Worm (Caenorhabditis elegans): Measurements from ENCODE around the gene ttm-1.

ttm-1 gene

DNA sequence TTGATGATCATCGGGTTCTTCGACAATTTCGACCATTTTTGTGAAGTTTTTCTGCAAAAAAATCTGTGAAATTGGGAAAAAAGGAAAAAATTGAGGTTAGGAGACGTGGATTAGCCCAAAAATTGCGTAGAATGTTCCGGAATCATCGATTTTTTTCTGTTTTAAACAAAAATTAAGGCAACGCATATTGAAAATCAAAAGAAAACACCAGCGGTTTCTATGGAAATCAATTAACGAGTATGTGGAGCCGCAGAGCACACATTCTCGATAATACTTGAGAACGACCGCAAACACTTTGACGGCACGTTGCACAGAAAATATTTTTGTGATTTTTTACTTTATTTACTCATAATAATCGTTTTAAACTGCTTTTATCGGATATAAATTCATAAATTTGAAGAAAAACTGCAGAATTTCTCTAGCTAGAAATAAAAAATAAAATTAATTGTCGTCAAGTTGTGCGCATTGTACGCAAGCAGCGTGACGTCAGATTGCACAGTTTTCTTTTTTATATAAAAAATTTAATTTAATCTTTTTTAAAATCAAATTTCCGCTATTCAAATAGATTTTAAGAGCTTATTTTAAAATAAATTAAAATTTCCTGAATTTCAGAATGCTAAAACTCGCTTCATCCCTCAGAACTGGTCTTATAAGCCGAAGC, 40.7 kb downstream of the ttm-1 start, which contains the start of the genes npp-25 and mrps-10 (continued):
- TF ChIP-seq B0035.1 (tag; optimal IDR thresholded peaks at IDR 0.05) (no peak), nfyb-1 (GFP tag; IDR thresholded peaks at IDR 0.05) (no peak), ztf-18 (tag; optimal IDR thresholded peaks at IDR 0.05) (peak; percentile 43), lsl-1 (GFP tag; optimal IDR thresholded peaks at IDR 0.05) (peak; percentile 8)

DNA sequence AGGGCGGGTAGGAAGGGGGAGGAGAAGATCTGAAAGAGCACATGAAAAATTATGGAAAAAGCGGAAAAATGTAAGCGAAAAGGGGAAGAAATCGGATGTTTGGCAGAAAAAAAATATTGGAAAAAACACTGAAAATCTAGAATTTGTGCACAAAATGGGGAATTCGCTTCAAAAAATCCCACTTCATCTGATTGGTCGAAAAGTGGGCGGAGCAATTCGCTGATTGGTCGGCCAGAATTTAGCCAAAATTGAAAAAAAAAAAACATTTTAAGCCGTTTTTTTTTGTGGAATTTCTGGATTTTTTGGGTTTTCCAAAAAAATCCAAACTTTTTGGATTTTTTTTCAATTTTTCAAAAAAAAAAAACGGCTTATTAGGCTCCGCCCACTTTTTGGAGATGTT, 46.0 kb downstream of the ttm-1 start:
- TF ChIP-seq hrde-1 (tag; optimal IDR thresholded peaks at IDR 0.05; ENCODE audit: borderline replicate concordance) = no peak
- TF ChIP-seq mel-28 (tag; optimal IDR thresholded peaks at IDR 0.05; ENCODE audit: borderline replicate concordance) = no peak
- TF ChIP-seq dox-1 (GFP tag; IDR thresholded peaks at IDR 0.05) = no peak
- TF ChIP-seq attf-6 (GFP tag; IDR thresholded peaks at IDR 0.05) = no peak

DNA sequence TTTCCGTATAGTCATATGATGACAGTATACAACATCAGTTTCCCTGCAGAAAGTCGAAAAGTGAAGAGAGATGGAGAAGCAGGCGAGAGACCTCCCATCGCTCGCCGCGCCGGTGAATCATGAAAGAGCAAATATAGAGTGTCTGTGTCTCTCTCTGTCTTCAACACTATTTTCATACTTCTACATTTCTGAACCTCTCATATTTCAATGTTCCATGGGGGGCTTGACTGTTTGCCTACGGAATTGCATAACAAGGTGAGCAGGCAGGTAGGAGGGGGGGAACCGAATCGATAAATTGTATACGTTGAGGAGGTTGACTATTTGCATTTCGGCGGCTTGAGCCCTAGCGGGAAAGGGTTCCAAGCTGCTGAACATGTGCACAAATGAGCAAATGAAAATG, 46.9 kb downstream of the ttm-1 start:
- TF ChIP-seq dox-1 (GFP tag; IDR thresholded peaks at IDR 0.05) (peak; percentile 48; the same call in 1 of the 2 replicates), athp-1 (tag; optimal IDR thresholded peaks at IDR 0.05) (no peak), snpc-1.1 (tag; optimal IDR thresholded peaks at IDR 0.05; ENCODE audit: insufficient read depth) (no peak), ztf-25 (GFP tag; IDR thresholded peaks at IDR 0.05) (0 out of 2 replicates have a peak, but pooled peaks have one; percentile 26), ztf-28 (GFP tag; IDR thresholded peaks at IDR 0.05) (no peak), ztf-3 (GFP tag; optimal IDR thresholded peaks at IDR 0.05) (no peak), him-1 (tag; optimal IDR thresholded peaks at IDR 0.05) (no peak), ccch-3 (GFP tag; optimal IDR thresholded peaks at IDR 0.05) (no peak), F52B5.7 (tag; optimal IDR thresholded peaks at IDR 0.05) (no peak), ztf-18 (tag; optimal IDR thresholded peaks at IDR 0.05) (no peak), ceh-58 (GFP tag; IDR thresholded peaks at IDR 0.05) (no peak), lin-40 (tag; optimal IDR thresholded peaks at IDR 0.05) (no peak), tlf-1 (GFP tag; optimal IDR thresholded peaks at IDR 0.05) (no peak), akir-1 (GFP tag; optimal IDR thresholded peaks at IDR 0.05) (no peak), Y67H2A.10 (GFP tag; conservative IDR thresholded peaks at IDR 0.05) (no peak), attf-5 (GFP tag; optimal IDR thresholded peaks at IDR 0.05) (peak; percentile 27), aptf-3 (GFP tag; IDR thresholded peaks at IDR 0.05) (no peak), lsl-1 (GFP tag; optimal IDR thresholded peaks at IDR 0.05) (no peak), lir-1 (GFP tag; conservative IDR thresholded peaks at IDR 0.05) (no peak), lin-35 (GFP tag; optimal IDR thresholded peaks at IDR 0.05) (no peak), madf-8 (GFP tag; conservative IDR thresholded peaks at IDR 0.05) (no peak), bed-1 (GFP tag; IDR thresholded peaks at IDR 0.05) (no peak), lsy-27 (tag; optimal IDR thresholded peaks at IDR 0.05; ENCODE audit: borderline replicate concordance, insufficient read depth) (no peak), egl-44 (GFP tag; IDR thresholded peaks at IDR 0.05) (no peak), hrde-1 (tag; optimal IDR thresholded peaks at IDR 0.05; ENCODE audit: borderline replicate concordance) (no peak), snpc-4 (GFP tag; optimal IDR thresholded peaks at IDR 0.05) (no peak), snpc-4 (tag; optimal IDR thresholded peaks at IDR 0.05) (no peak), nhr-80 (tag; optimal IDR thresholded peaks at IDR 0.05) (peak; percentile 71), nfya-2 (GFP tag; IDR thresholded peaks at IDR 0.05) (no peak), B0336.3 (GFP tag; IDR thresholded peaks at IDR 0.05) (0 out of 2 replicates have a peak, but pooled peaks have one; percentile 39), fkh-3 (tag; optimal IDR thresholded peaks at IDR 0.05) (no peak), egrh-3 (GFP tag; IDR thresholded peaks at IDR 0.05) (no peak), Y53G8AR.9 (GFP tag; conservative IDR thresholded peaks at IDR 0.05) (no peak), F57A8.1 (GFP tag; optimal IDR thresholded peaks at IDR 0.05) (no peak), snpc-3.4 (tag; optimal IDR thresholded peaks at IDR 0.05) (no peak), F49E8.2 (tag; optimal IDR thresholded peaks at IDR 0.05; ENCODE audit: insufficient read depth) (no peak), attf-6 (GFP tag; IDR thresholded peaks at IDR 0.05) (no peak), sdz-38 (tag; optimal IDR thresholded peaks at IDR 0.05) (no peak), B0261.1 (tag; optimal IDR thresholded peaks at IDR 0.05) (no peak), ceh-100 (GFP tag; IDR thresholded peaks at IDR 0.05) (no peak)

All from whole organism, young adult.